Fruit fly (Drosophila melanogaster) whole organism, embryonic: ENCODE measurements around the gene sti.

Source experiments
- Aef1 ChIP-seq: fragments of 200-800 bp; sonication (Bioruptor generic); IDR thresholded peaks from 3 replicates; pipeline ENCODE4 v1.3.6; 2022; ENCODE audit warnings: missing biosample characterization, missing genetic modification characterization
- BtbVII ChIP-seq: fragments of 200-800 bp; sonication (Bioruptor generic); optimal IDR thresholded peaks from 3 replicates; lab custom pipeline; 2017; ENCODE audit warnings: missing biosample characterization, mild to moderate bottlenecking, missing genetic modification characterization
- CG10267 ChIP-seq: fragments of 200-800 bp; sonication (Bioruptor generic); optimal IDR thresholded peaks from 2 replicates; lab custom pipeline; 2018; ENCODE audit warnings: missing biosample characterization, mild to moderate bottlenecking, missing genetic modification characterization, moderate library complexity
- CG11560 ChIP-seq: fragments of 200-800 bp; sonication (Bioruptor generic); IDR thresholded peaks from 3 replicates; pipeline ENCODE4 v1.3.6; 2022; ENCODE audit warnings: missing biosample characterization, missing genetic modification characterization
- CG12769 ChIP-seq: fragments of 200-800 bp; sonication (Bioruptor generic); optimal IDR thresholded peaks from 2 replicates; lab custom pipeline; 2019; ENCODE audit warnings: missing biosample characterization, mild to moderate bottlenecking, missing genetic modification characterization, moderate library complexity
- CG13287 ChIP-seq: fragments of 200-800 bp; sonication (Bioruptor generic); IDR thresholded peaks from 2 replicates; pipeline ENCODE4 v1.3.6; 2022; ENCODE audit warnings: missing biosample characterization, missing genetic modification characterization; ENCODE audit not compliant: partially characterized antibody
- CG14710 ChIP-seq: fragments of 200-800 bp; sonication (Bioruptor generic); optimal IDR thresholded peaks from 3 replicates; lab custom pipeline; 2019; ENCODE audit warnings: missing biosample characterization, mild to moderate bottlenecking, missing genetic modification characterization, moderate library complexity
- CG14860 ChIP-seq: fragments of 200-800 bp; sonication (Bioruptor generic); IDR thresholded peaks from 3 replicates; pipeline ENCODE4 v1.3.6; 2022; ENCODE audit warnings: missing biosample characterization, missing genetic modification characterization; ENCODE audit not compliant: partially characterized antibody
- CG16779 ChIP-seq: fragments of 200-800 bp; sonication (Bioruptor generic); IDR thresholded peaks from 2 replicates; pipeline ENCODE4 v1.3.6; 2022; ENCODE audit warnings: missing biosample characterization, missing genetic modification characterization
- CG17612 ChIP-seq: fragments of 200-800 bp; sonication (Bioruptor generic); IDR thresholded peaks from 2 replicates; pipeline ENCODE4 v1.3.6; 2022; ENCODE audit warnings: missing biosample characterization, missing genetic modification characterization
- CG17829 ChIP-seq: fragments of 200-800 bp; optimal IDR thresholded peaks from 2 replicates; lab custom pipeline; 2019; ENCODE audit warnings: missing biosample characterization, mild to moderate bottlenecking, missing genetic modification characterization, moderate library complexity
- CG18619 ChIP-seq: fragments of 200-800 bp; sonication (Bioruptor generic); optimal IDR thresholded peaks from 3 replicates; lab custom pipeline; 2017; ENCODE audit warnings: missing biosample characterization, mild to moderate bottlenecking, missing genetic modification characterization
- CG2116 ChIP-seq: fragments of 200-800 bp; sonication (Bioruptor generic); optimal IDR thresholded peaks from 3 replicates; lab custom pipeline; 2018; ENCODE audit warnings: missing biosample characterization, mild to moderate bottlenecking, missing genetic modification characterization
- CG2120 ChIP-seq: fragments of 200-800 bp; sonication (Bioruptor generic); optimal IDR thresholded peaks from 3 replicates; lab custom pipeline; 2016; ENCODE audit warnings: missing biosample characterization, missing genetic modification characterization
- CG34224 ChIP-seq: fragments of 200-800 bp; sonication (Bioruptor generic); IDR thresholded peaks from 3 replicates; pipeline ENCODE4 v1.3.6; 2022; ENCODE audit warnings: missing biosample characterization, missing genetic modification characterization; ENCODE audit not compliant: partially characterized antibody
- CG3847 ChIP-seq: fragments of 200-800 bp; sonication (Bioruptor generic); IDR thresholded peaks from 2 replicates; pipeline ENCODE4 v1.3.6; 2022; ENCODE audit warnings: missing biosample characterization, missing genetic modification characterization
- CG5245 ChIP-seq: fragments of 200-800 bp; sonication (Bioruptor generic); optimal IDR thresholded peaks from 3 replicates; lab custom pipeline; 2016; ENCODE audit warnings: missing biosample characterization, missing genetic modification characterization
- CG7357 ChIP-seq: fragments of 200-800 bp; sonication (Bioruptor generic); IDR thresholded peaks from 3 replicates; pipeline ENCODE4 v1.3.6; 2022; ENCODE audit warnings: missing biosample characterization, missing genetic modification characterization
- CG7963 ChIP-seq: fragments of 200-800 bp; sonication (Bioruptor generic); IDR thresholded peaks from 3 replicates; pipeline ENCODE4 v1.3.6; 2022; ENCODE audit warnings: missing biosample characterization, missing genetic modification characterization; ENCODE audit not compliant: partially characterized antibody
- CG9932 ChIP-seq: fragments of 200-800 bp; sonication (Bioruptor generic); IDR thresholded peaks from 2 replicates; pipeline ENCODE4 v1.3.6; 2022; ENCODE audit warnings: missing biosample characterization, missing genetic modification characterization
- CoRest ChIP-seq: fragments of 200-800 bp; sonication (Bioruptor generic); optimal IDR thresholded peaks from 3 replicates; lab custom pipeline; 2018; ENCODE audit warnings: missing biosample characterization, mild to moderate bottlenecking, missing genetic modification characterization, moderate library complexity
- Dll ChIP-seq: fragments of 200-800 bp; sonication (Bioruptor generic); IDR thresholded peaks from 4 replicates; pipeline ENCODE4 v1.3.6; 2022; ENCODE audit warnings: missing biosample characterization, missing genetic modification characterization; ENCODE audit not compliant: partially characterized antibody
- Dp ChIP-seq: fragments of 200-800 bp; sonication (Bioruptor generic); optimal IDR thresholded peaks from 2 replicates; lab custom pipeline; 2018; ENCODE audit warnings: missing biosample characterization, mild to moderate bottlenecking, missing genetic modification characterization, moderate library complexity
- E2f2 ChIP-seq: fragments of 200-800 bp; sonication (Bioruptor generic); IDR thresholded peaks from 2 replicates; pipeline ENCODE4 v1.3.6; 2022; ENCODE audit warnings: missing biosample characterization, missing genetic modification characterization
- Fer3 ChIP-seq: fragments of 200-800 bp; sonication (Bioruptor generic); optimal IDR thresholded peaks from 2 replicates; lab custom pipeline; 2018; ENCODE audit warnings: missing biosample characterization, mild to moderate bottlenecking, missing genetic modification characterization, moderate library complexity
- H15 ChIP-seq: fragments of 200-800 bp; sonication (Bioruptor generic); IDR thresholded peaks from 3 replicates; pipeline ENCODE4 v1.3.6; 2022; ENCODE audit warnings: missing biosample characterization, missing genetic modification characterization
- HLH4C ChIP-seq: fragments of 200-800 bp; sonication (Bioruptor generic); IDR thresholded peaks from 3 replicates; pipeline ENCODE4 v1.3.6; 2022; ENCODE audit warnings: missing biosample characterization, missing genetic modification characterization; ENCODE audit not compliant: partially characterized antibody
- Lhr ChIP-seq: fragments of 200-800 bp; sonication (Bioruptor generic); optimal IDR thresholded peaks from 3 replicates; lab custom pipeline; 2017; ENCODE audit warnings: mild to moderate bottlenecking, missing biosample characterization, missing genetic modification reagents, missing genetic modification characterization
- MESR4 ChIP-seq: fragments of 200-800 bp; sonication (Bioruptor generic); optimal IDR thresholded peaks from 2 replicates; lab custom pipeline; 2018; ENCODE audit warnings: missing biosample characterization, mild to moderate bottlenecking, missing genetic modification characterization, moderate library complexity
- Myb ChIP-seq: fragments of 200-800 bp; sonication (Bioruptor generic); optimal IDR thresholded peaks from 2 replicates; lab custom pipeline; 2016; ENCODE audit warnings: missing biosample characterization, missing genetic modification characterization
- Opbp ChIP-seq: fragments of 200-800 bp; sonication (Bioruptor generic); IDR thresholded peaks from 3 replicates; pipeline ENCODE4 v1.3.6; 2022; ENCODE audit warnings: missing biosample characterization, missing genetic modification characterization; ENCODE audit not compliant: partially characterized antibody
- abd-A ChIP-seq: fragments of 200-800 bp; sonication (Bioruptor generic); optimal IDR thresholded peaks from 3 replicates; lab custom pipeline; 2019; ENCODE audit warnings: missing biosample characterization, mild to moderate bottlenecking, missing genetic modification characterization, moderate library complexity
- ato ChIP-seq: fragments of 200-800 bp; sonication (Bioruptor generic); IDR thresholded peaks from 2 replicates; pipeline ENCODE4 v1.3.6; 2022; ENCODE audit warnings: missing biosample characterization, missing genetic modification characterization; ENCODE audit not compliant: partially characterized antibody
- bbx ChIP-seq: fragments of 200-800 bp; sonication (Bioruptor generic); IDR thresholded peaks from 2 replicates; pipeline ENCODE4 v1.3.6; 2022; ENCODE audit warnings: missing biosample characterization, missing genetic modification characterization; ENCODE audit not compliant: partially characterized antibody
- chinmo ChIP-seq: fragments of 200-800 bp; sonication (Bioruptor generic); IDR thresholded peaks from 4 replicates; pipeline ENCODE4 v1.3.6; 2022; ENCODE audit warnings: missing biosample characterization, missing genetic modification characterization; ENCODE audit not compliant: partially characterized antibody
- ci ChIP-seq: fragments of 200-800 bp; sonication (Bioruptor generic); IDR thresholded peaks from 3 replicates; pipeline ENCODE4 v1.3.6; 2022; ENCODE audit warnings: missing biosample characterization, missing genetic modification characterization
- danr ChIP-seq: fragments of 200-800 bp; sonication (Bioruptor generic); IDR thresholded peaks from 2 replicates; pipeline ENCODE4 v1.3.6; 2022; ENCODE audit warnings: missing biosample characterization, missing genetic modification characterization
- gfzf ChIP-seq: fragments of 200-800 bp; sonication (Bioruptor generic); optimal IDR thresholded peaks from 2 replicates; lab custom pipeline; 2016; ENCODE audit warnings: missing biosample characterization, mild to moderate bottlenecking, missing genetic modification characterization, moderate library complexity
- hb ChIP-seq: fragments of 200-800 bp; sonication (Bioruptor generic); IDR thresholded peaks from 3 replicates; pipeline ENCODE4 v1.3.6; 2022; ENCODE audit warnings: missing biosample characterization, missing genetic modification characterization; ENCODE audit not compliant: partially characterized antibody
- hbn ChIP-seq: fragments of 200-800 bp; sonication (Bioruptor generic); IDR thresholded peaks from 2 replicates; pipeline ENCODE4 v1.3.6; 2022; ENCODE audit warnings: missing biosample characterization, missing genetic modification characterization; ENCODE audit not compliant: partially characterized antibody
- mld ChIP-seq: fragments of 200-800 bp; sonication (Bioruptor generic); IDR thresholded peaks from 3 replicates; pipeline ENCODE4 v1.3.6; 2022; ENCODE audit warnings: missing biosample characterization, missing genetic modification characterization; ENCODE audit not compliant: partially characterized antibody
- nau ChIP-seq: fragments of 200-800 bp; sonication (Bioruptor generic); optimal IDR thresholded peaks from 3 replicates; lab custom pipeline; 2017; ENCODE audit warnings: missing biosample characterization, mild to moderate bottlenecking, missing genetic modification characterization, missing genetic modification reagents
- pho ChIP-seq: fragments of 200-800 bp; sonication (Bioruptor generic); optimal IDR thresholded peaks from 2 replicates; lab custom pipeline; 2016; ENCODE audit warnings: missing biosample characterization, missing genetic modification characterization
- pzg ChIP-seq: fragments of 200-800 bp; sonication (Bioruptor generic); optimal IDR thresholded peaks from 3 replicates; lab custom pipeline; 2018; ENCODE audit warnings: missing biosample characterization, mild to moderate bottlenecking, missing genetic modification characterization, moderate library complexity
- row ChIP-seq: fragments of 200-800 bp; sonication (Bioruptor generic); IDR thresholded peaks from 3 replicates; pipeline ENCODE4 v1.3.6; 2022; ENCODE audit warnings: missing biosample characterization, missing genetic modification characterization
- sens ChIP-seq: fragments of 200-800 bp; sonication (Bioruptor generic); peaks from one replicate; lab custom pipeline; 2016; ENCODE audit warnings: missing biosample characterization, missing genetic modification characterization
- sug ChIP-seq: fragments of 200-800 bp; optimal IDR thresholded peaks from 2 replicates; lab custom pipeline; 2019; ENCODE audit warnings: missing biosample characterization, mild to moderate bottlenecking, missing genetic modification characterization, moderate library complexity
- zen2 ChIP-seq: fragments of 200-800 bp; sonication (Bioruptor generic); IDR thresholded peaks from 3 replicates; pipeline ENCODE4 v1.3.6; 2022; ENCODE audit warnings: missing biosample characterization, missing genetic modification characterization; ENCODE audit not compliant: partially characterized antibody

sti gene

DNA sequence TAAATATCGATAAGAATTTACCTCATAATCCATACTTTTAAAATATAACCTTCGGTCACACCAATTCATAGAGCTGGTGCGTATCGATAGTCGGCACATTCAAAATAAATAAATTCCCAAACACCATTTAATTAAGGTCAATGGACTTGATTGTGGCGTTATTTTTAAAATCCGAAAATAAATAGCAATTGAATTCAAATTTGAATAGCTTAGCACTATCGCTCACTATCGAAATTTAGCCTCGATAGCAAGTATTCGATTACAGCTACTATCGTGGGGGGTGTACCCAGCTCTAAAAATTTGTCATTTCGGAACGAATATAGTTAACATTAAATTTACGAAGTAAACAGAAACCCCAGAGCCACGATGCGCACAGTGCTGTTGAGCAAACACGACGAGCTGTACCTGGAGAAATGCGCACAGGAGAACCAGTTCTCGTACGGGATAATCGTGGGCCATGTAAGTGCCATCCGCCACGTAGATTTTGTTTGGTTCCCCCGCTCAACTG lies 43.1 kb downstream of the sti start, which contains the start of gene CG10616:
Gene CG10616, plus strand, starts transcription at position 258 of the 508 bp plus-strand sequence.
- TF ChIP-seq CG18619 (GFP tag; lab: Kevin White, UChicago) = no peak
- TF ChIP-seq CG17829 (tag; lab: Kevin White, UChicago) = peak; percentile 17
- TF ChIP-seq CG7963 = peak; percentile 86
- no peak for TF ChIP-seq Lhr (GFP tag; lab: Kevin White, UChicago)
- TF ChIP-seq mld (GFP tag; lab: Robert Waterston, UW) = peak; percentile 79; the same call in 2 of the 3 replicates
- peak; percentile 81; the same call in 3 of the 4 replicates for TF ChIP-seq chinmo (GFP tag; lab: Robert Waterston, UW)
- TF ChIP-seq Fer3 (tag; lab: Kevin White, UChicago) = no peak
- TF ChIP-seq CG11560 = peak; percentile 96
- no peak for TF ChIP-seq CG12769 (tag; lab: Kevin White, UChicago)
- peak; percentile 98 for TF ChIP-seq CG13287
- peak; percentile 83; the same call in 1 of the 2 replicates for TF ChIP-seq bbx (GFP tag; lab: Robert Waterston, UW)
- peak; percentile 82 for TF ChIP-seq MESR4 (GFP tag; lab: Kevin White, UChicago)
- TF ChIP-seq pzg = peak; percentile 73
- TF ChIP-seq H15 (GFP tag; lab: Robert Waterston, UW) = no peak
- TF ChIP-seq CG7357 (GFP tag; lab: Robert Waterston, UW) = 0 out of 3 replicates have a peak, but pooled peaks have one; percentile 10
- TF ChIP-seq CG16779 (GFP tag; lab: Robert Waterston, UW) = no peak
- TF ChIP-seq ato (GFP tag; lab: Robert Waterston, UW) = peak; percentile 66
- TF ChIP-seq BtbVII = no peak
- peak; percentile 87 for TF ChIP-seq CG14860
- TF ChIP-seq CG10267 (tag; lab: Kevin White, UChicago) = peak; percentile 63
- TF ChIP-seq CG2120 = peak; percentile 1
- TF ChIP-seq danr (GFP tag; lab: Robert Waterston, UW) = no peak
- no peak for TF ChIP-seq CG5245 (GFP tag; lab: Kevin White, UChicago)
- no peak for TF ChIP-seq pho
- 0 out of 2 replicates have a peak, but pooled peaks have one; percentile 13 for TF ChIP-seq CG3847 (GFP tag; lab: Robert Waterston, UW)
- no peak; the same call in 1 of the 2 replicates for TF ChIP-seq CG9932 (GFP tag; lab: Robert Waterston, UW)
- no peak for TF ChIP-seq abd-A (tag; lab: Kevin White, UChicago)
- TF ChIP-seq row = peak; percentile 64
- TF ChIP-seq CG14710 (tag; lab: Kevin White, UChicago) = peak; percentile 76
- peak; percentile 83 for TF ChIP-seq Opbp (GFP tag; lab: Robert Waterston, UW)
- peak; percentile 92 for TF ChIP-seq zen2 (GFP tag; lab: Robert Waterston, UW)
- peak; percentile 68 for TF ChIP-seq Dp (GFP tag; lab: Kevin White, UChicago)
- TF ChIP-seq CG34224 (GFP tag; lab: Robert Waterston, UW) = peak; percentile 86; the same call in 2 of the 3 replicates
- TF ChIP-seq E2f2 (GFP tag; lab: Robert Waterston, UW) = peak; percentile 70
- TF ChIP-seq sug (tag; lab: Kevin White, UChicago) = peak; percentile 69
- peak; percentile 71 for TF ChIP-seq CG2116 (GFP tag; lab: Kevin White, UChicago)
- no peak for TF ChIP-seq Aef1 (GFP tag; lab: Robert Waterston, UW)
- TF ChIP-seq CG17612 = no peak
- peak; percentile 65 for TF ChIP-seq sens (GFP tag; lab: Kevin White, UChicago)
- TF ChIP-seq CoRest (tag; lab: Kevin White, UChicago) = peak; percentile 34
- no peak for TF ChIP-seq ci (GFP tag; lab: Robert Waterston, UW)
- peak; percentile 93 for TF ChIP-seq hb (GFP tag; lab: Robert Waterston, UW)
- peak; percentile 99 for TF ChIP-seq Dll (GFP tag; lab: Robert Waterston, UW)
- peak; percentile 94 for TF ChIP-seq HLH4C (GFP tag; lab: Robert Waterston, UW)
- peak; percentile 96 for TF ChIP-seq Myb (GFP tag; lab: Kevin White, UChicago)
- TF ChIP-seq gfzf = peak; percentile 66
- TF ChIP-seq nau = no peak
- TF ChIP-seq hbn = peak; percentile 95
